Worm (Caenorhabditis elegans) whole organism, L4/young adult: ENCODE results near the gene gana-1.
A peak's percentile ranks its signal among the peaks of the same experiment; 100 is the strongest.
"Not testable (repeated sequence)": the region's sequence is repeated elsewhere in the genome, so short reads cannot be mapped to it uniquely, and the experiment has no call there.

Source experiments
- W03F9.2 ChIP-seq: fragments of 150-350 bp; optimal IDR thresholded peaks from 2 replicates; lab custom pipeline; 2014; ENCODE audit warnings: missing biosample characterization, missing genetic modification characterization
- dao-5 ChIP-seq: sonication (generic microtip); optimal IDR thresholded peaks from 2 replicates; lab custom pipeline; 2016; ENCODE audit warnings: missing genotype, missing genetic modification characterization, moderate library complexity, missing compliant biosample characterization
- him-1 ChIP-seq: sonication (generic microtip); optimal IDR thresholded peaks from 2 replicates; lab custom pipeline; 2016; ENCODE audit warnings: missing genotype, missing genetic modification reagents, missing genetic modification characterization, missing compliant biosample characterization

gana-1 gene

DNA sequence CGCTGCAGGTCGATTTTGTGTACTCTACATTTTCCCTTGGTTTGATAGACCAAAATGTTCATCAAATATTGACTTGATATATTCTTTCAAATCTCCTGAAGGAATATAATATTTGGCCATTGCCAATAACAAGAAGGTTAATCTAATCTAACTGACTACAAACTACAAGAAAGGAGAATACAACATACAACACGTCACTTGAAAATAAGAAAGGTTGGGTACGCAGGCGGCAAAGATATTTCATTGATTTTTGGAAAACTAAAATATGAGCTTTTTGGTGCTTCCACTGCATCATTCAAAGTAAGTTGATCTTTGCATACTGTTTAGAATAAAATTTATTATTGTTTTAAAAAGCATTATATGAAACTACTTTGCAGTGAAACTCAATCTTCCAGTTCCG, 11.1 kb downstream of the gana-1 start, which contains the start of gene nhr-209:
nhr-209 (plus strand) TSS at position 27 of the 400 bp plus-strand sequence.
- TF ChIP-seq him-1 (no peak), dao-5 (no peak), W03F9.2 (tag; lab: Kevin White, UChicago) (no peak)

DNA sequence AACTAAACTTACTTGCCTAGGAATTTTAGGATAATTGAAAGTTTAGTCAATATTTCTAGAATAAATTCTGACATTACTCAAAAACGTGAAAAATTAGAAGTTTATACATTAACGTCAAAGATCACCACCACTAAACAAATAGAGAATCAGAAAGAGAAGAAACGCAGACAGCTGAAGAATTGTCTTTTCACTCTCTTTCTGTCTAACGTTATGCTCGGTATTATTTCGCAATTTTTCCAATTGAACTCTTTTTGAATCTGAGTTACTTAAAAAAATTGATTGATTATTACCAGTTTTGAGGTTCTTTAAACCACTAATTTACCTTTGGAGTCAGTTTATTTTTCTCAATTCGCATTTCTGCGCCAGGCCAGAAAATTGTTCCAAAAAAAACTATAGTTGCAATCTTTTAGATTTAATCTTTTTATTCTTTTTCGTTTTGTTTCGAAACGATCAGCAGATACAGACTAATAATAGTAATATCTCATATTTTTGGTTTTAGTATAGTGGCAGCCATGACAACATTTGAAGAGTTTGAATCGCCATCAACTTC, 13.8 kb downstream of the gana-1 start, which contains the start of gene nhr-154:
nhr-154 (plus strand) TSS at position 500 of the 550 bp plus-strand sequence.
- TF ChIP-seq W03F9.2 (tag; lab: Kevin White, UChicago) (peak; percentile 17), him-1 (no peak), dao-5 (no peak)

DNA sequence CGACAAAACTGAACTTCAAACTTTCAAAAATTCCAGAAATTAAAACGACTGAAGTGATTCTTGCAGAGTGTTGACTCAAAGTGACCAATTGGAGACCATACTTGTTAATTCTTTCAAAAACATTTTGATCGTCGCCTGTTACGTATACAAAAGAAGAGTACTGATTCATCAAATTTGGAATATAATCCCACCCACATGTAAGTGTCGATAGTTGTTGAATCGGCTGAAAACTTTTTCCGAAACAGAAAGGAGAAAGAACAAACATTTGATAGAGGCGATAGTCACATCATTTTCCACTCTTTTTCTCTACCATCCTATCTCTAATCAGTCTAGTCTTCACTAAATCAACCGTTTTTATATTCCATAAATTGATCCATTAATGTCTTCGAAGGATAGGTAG, 16.9 kb downstream of the gana-1 start, which contains the start of gene nhr-153:
nhr-153 (plus strand) TSS at position 301 of the 400 bp plus-strand sequence.
- no peak for TF ChIP-seq W03F9.2 (tag; lab: Kevin White, UChicago)
- TF ChIP-seq him-1 = no peak
- no peak for TF ChIP-seq dao-5

DNA sequence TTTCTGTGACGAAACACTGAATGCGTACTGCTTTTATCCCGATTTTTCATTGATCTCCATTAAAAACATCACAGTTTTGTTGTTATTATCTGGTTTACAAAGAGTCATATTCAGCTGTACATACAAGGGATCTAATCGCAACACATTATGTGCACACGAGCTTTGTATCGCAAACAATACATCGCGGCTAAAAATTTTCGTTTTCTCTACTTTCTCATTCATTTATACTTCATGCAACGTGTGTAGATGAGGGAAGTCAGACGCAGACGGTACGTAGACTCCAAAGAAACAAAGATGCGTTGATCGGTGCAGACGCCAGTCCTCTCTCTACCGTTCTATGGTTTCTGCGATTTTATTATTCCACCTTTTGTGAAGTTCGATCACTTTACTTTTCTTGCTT, 19.8 kb downstream of the gana-1 start, which contains the start of gene nhr-136:
nhr-136 (plus strand) TSS at position 301 of the 400 bp plus-strand sequence.
- no peak for TF ChIP-seq W03F9.2 (tag; lab: Kevin White, UChicago)
- TF ChIP-seq dao-5 = no peak
- no peak for TF ChIP-seq him-1

DNA sequence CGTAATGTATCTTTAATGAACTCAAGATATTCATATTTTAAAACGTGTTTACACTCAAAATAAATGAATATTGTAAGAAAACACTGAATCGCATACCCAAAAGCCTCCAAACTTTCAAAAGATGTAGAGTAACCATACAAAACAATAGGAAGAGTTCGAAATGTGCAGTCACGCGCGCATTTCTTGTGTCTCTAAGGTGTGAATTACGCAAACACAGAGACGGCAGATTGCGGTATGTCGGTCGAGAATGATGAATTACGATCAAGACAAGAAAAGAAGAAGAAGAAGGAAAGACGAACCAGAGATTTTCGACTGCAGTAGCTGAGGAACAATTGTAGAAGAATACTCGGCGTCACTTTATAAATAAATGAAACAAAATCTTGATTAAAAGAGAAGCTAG, 24.4 kb downstream of the gana-1 start, which contains the start of gene lhpp-1:
lhpp-1 (minus strand) TSS at position 354 of the 400 bp plus-strand sequence.
- TF ChIP-seq W03F9.2 (tag; lab: Kevin White, UChicago) (no peak), him-1 (no peak), dao-5 (no peak)

DNA sequence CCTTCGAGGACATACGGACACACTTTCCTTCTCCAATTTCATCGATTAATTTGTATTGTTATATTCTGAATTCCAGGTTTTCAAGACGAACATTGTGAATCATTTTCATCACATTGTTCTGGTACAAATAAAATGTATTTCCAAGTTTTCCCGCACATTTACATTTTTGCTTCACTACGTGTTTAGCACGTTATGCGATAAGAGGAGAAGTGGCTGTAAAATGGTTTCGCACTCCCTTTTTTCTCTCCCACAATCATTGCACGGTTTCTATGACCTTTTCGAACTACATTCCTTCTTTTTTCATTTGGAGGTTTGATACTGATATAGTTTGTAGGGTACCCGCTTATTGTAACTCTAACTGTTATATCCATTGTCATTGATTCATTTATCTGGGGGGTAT, 26.7 kb downstream of the gana-1 start:
- TF ChIP-seq dao-5 (no peak), him-1 (no peak), W03F9.2 (tag; lab: Kevin White, UChicago) (no peak)

DNA sequence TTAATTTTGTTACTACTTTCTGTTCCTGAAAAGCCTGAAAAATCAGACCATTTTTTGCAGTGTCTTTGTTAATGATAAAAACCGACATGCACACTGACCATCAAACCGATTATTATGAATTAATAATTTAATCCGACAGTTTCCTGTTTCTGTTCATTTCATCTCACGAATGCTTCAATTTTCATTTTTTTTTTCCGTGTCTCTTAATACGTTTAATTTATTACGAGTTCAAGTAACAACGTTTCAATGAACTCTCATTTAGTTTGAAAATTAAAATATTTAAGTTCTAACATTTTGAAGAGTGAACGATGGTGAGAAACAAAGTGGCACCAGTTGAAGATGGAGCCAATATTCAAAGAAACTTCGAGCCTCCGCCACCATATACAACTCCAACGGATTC, 27.7 kb downstream of the gana-1 start, which contains the start of gene spin-1:
spin-1 (plus strand) TSS at position 301 of the 400 bp plus-strand sequence.
- TF ChIP-seq dao-5 (no peak), W03F9.2 (tag; lab: Kevin White, UChicago) (no peak), him-1 (no peak)

DNA sequence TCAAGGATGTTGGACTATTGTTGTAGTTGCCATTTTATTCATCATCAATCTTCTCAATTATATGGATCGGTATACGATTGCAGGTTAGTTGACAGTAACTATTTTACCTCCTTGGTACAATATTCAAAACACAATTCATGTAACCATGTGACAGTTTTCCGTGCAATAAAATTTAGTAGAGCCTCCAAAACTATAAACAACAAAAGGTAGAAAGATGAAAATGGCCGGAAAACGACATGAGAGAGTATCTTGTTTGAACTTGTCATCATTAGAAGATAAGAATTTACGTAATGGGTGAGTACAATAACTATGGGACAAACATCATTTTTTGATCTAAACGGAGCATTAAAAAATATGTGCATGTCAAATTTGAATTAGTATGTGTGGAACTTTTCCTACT, 28.1 kb downstream of the gana-1 start:
- TF ChIP-seq dao-5 (no peak), him-1 (no peak), W03F9.2 (tag; lab: Kevin White, UChicago) (no peak)

DNA sequence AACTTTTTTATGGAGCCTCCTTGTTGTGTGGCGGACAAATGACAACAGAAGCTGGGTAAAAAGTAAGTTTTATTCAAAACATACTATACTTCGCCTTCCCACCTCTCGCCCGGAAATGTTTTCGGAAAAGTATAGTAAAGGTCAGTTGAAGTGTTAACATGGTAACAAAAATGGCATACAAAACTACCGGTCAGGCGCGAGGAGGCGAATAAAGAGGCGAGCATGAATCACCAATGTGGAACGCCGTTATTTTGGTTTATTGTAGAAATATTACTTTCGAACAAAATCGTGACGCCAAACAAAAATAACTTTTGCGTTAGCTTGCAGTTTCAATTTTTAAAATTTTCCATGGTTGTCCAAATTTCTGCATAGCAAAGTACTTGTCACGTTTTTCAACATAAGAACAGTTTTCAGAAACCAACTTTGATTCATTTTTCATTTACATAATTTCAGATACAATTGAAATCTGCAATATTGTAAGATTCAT, 30.6 kb downstream of the gana-1 start, which contains the start of gene C13C4.8:
C13C4.8 (plus strand) TSS at position 437 of the 487 bp plus-strand sequence.
- TF ChIP-seq him-1 (no peak), dao-5 (no peak), W03F9.2 (tag; lab: Kevin White, UChicago) (no peak)

DNA sequence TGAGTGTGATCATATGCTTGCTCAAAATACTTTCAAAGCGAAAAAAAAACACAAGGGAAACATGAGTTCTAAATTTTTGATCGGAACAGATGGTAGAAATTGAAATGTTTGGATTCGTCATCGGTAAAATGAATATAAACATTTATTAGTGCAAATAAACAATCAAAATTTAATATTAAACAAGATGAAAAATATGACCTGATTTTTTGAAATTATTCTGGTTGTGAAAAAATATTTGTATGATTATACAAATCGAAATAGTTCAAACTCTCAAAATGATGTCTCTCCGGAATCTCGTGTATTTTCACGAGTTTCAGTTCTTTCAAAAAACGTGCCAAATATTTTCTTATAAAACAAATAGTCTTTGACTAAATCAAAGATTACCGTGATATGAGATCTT, 33.3 kb downstream of the gana-1 start, which contains the start of gene C13C4.7:
C13C4.7 (minus strand) TSS at position 101 of the 400 bp plus-strand sequence.
- TF ChIP-seq dao-5 = no peak
- no peak for TF ChIP-seq W03F9.2 (tag; lab: Kevin White, UChicago)
- no peak for TF ChIP-seq him-1

DNA sequence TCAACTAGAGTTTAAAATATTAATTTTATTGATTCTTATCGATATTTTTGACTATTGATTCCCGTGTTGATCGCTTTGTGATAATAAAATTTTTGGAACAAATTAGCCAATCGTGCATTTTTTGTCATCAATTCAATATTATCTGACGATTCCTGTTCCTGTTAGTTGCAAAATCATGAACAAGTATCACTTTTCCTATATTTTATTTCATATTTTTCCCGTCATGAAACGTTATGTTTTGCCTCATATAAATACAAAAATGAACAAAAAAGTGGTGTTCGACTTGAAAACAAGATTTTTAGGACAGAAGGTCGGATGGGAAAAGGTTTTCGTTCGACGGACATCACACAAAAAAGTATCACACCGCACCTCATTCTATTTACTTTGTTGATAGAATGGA, 34.2 kb downstream of the gana-1 start, which contains the start of gene C13C4.6:
C13C4.6 (plus strand) TSS at position 301 of the 400 bp plus-strand sequence.
- TF ChIP-seq W03F9.2 (tag; lab: Kevin White, UChicago) = no peak
- TF ChIP-seq dao-5 = no peak
- TF ChIP-seq him-1 = no peak

DNA sequence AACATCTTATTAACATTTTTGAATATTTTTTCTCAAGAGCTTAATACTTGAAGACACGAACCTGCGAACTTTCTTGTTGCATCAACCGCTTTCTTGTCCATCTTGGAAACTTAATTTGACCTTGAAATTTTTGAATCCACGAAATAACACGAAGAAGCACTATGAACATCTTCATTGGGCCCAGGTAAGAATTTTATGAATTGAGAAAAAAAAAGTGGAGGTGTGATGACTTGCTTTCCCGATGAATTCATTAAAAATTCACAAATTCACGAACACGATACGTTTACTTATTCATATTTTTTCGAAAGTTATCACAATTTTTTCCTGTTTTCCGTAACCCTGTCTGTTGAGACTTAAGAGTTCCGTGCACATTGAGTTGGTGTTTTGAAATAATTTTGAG, 43.7 kb downstream of the gana-1 start, which contains the start of gene C27A7.6:
C27A7.6 (minus strand) TSS at position 101 of the 400 bp plus-strand sequence.
- not testable (repeated sequence) for TF ChIP-seq W03F9.2 (tag; lab: Kevin White, UChicago); him-1; dao-5

DNA sequence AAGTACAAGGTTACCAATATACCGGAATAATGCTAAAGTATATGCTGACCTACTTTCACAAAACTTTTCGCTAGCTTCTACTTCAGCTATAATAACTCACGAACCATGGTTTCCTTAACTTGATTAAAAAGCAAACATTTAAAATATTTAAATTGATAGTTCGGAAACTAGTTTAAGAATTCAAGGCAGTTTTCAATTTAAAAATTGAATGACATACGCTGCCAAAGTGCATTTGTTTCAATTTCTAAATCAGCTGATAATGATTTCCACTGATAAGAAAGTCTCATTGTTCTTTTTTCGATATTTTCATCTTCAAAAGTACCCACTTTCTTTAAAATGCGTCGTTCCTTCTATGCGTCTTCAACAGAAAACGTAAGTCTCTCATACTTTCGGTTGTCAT, 44.1 kb downstream of the gana-1 start, which contains the start of gene enpp-1:
enpp-1 (plus strand) TSS at position 301 of the 400 bp plus-strand sequence.
- not testable (repeated sequence) for TF ChIP-seq dao-5; him-1; W03F9.2 (tag; lab: Kevin White, UChicago)

DNA sequence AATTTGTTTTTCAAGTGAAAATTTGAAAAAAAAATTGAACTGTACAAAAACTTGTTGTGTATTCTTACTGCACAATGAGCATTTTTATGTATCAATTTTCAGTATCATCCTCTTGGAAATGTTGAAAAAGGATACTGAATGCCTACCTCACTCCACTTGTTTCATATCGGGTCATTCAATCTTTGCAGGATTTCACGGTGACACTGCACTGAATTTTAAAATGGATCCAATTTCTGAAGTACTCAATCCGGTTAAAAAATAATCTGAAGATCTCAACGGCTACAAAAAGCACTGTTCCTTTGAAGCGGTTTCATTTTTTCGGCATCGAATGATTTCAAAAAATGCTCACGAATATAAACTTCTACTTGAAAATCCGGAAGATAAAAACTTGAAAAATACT, 50.9 kb downstream of the gana-1 start:
- no peak for TF ChIP-seq dao-5
- TF ChIP-seq him-1 = no peak
- no peak for TF ChIP-seq W03F9.2 (tag; lab: Kevin White, UChicago)
